Fruit fly (Drosophila melanogaster): ENCODE results near the gene dsx-c73A.

DNA sequence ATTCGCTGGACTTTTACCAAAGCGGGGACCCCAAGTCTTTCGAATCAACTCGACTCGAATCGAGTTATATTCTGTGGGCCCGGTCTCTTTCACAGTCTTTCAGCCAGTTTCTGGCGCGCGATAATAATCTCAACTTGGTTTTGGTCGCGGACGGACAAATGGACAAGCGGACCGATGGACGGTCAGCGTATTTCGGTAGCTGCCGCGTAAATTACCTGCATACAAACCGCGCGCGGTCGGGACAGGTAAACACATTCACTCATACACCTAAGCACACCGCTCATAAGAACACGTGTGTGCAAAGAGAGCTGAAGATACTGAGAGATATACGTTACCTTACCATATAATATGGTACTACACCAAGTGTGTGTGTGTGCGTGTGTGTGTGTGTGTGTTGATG is 37.5 kb upstream of the dsx-c73A start:
- no peak for TF ChIP-seq pan (optimal IDR thresholded peaks at IDR 0.05)
- TF ChIP-seq psq (optimal IDR thresholded peaks at IDR 0.05) = no peak
- no peak for TF ChIP-seq usp (GFP tag; optimal IDR thresholded peaks at IDR 0.05)
- TF ChIP-seq CG8478 (optimal IDR thresholded peaks at IDR 0.05) = no peak
- no peak for TF ChIP-seq EcR (GFP tag; optimal IDR thresholded peaks at IDR 0.05)
- TF ChIP-seq Dll (optimal IDR thresholded peaks at IDR 0.05) = no peak

All from whole organism.